Worm (Caenorhabditis elegans) whole organism, mixed stage, embryonic: Measurements from ENCODE around the gene ZC317.6.
A peak's percentile ranks its signal among the peaks of the same experiment; 100 is the strongest.

Experiments used
- M03D4.4 ChIP-seq: sonication (generic microtip); optimal IDR thresholded peaks from 2 replicates; lab custom pipeline; 2017; ENCODE audit warnings: mild to moderate bottlenecking, missing genetic modification characterization, missing compliant biosample characterization
- bed-3 ChIP-seq: fragments of 200-800 bp; sonication (Bioruptor generic); optimal IDR thresholded peaks from 3 replicates; lab custom pipeline; 2018; ENCODE audit warnings: mild to moderate bottlenecking, missing genetic modification characterization, moderate library complexity, missing compliant biosample characterization
- blmp-1 ChIP-seq: fragments of 150-350 bp; optimal IDR thresholded peaks from 2 replicates; lab custom pipeline; 2014; ENCODE audit warnings: missing biosample characterization, missing genetic modification characterization
- ceh-43 ChIP-seq: fragments of 200-800 bp; sonication (Bioruptor generic); optimal IDR thresholded peaks from 2 replicates; lab custom pipeline; 2018; ENCODE audit warnings: mild to moderate bottlenecking, missing genetic modification characterization, moderate library complexity, missing compliant biosample characterization
- ces-1 ChIP-seq: fragments of 150-350 bp; optimal IDR thresholded peaks from 2 replicates; lab custom pipeline; 2014; ENCODE audit warnings: missing biosample characterization, missing genetic modification reagents, missing genetic modification characterization
- cnd-1 ChIP-seq: fragments of 200-800 bp; sonication (Bioruptor generic); optimal IDR thresholded peaks from 2 replicates; lab custom pipeline; 2018; ENCODE audit warnings: mild to moderate bottlenecking, missing genetic modification characterization, missing compliant biosample characterization
- drap-1 ChIP-seq: fragments of 200-800 bp; sonication (Bioruptor generic); optimal IDR thresholded peaks from 3 replicates; lab custom pipeline; 2018; ENCODE audit warnings: mild to moderate bottlenecking, missing genetic modification characterization, missing compliant biosample characterization
- elt-1 ChIP-seq: sonication (generic microtip); optimal IDR thresholded peaks from 2 replicates; lab custom pipeline; 2017; ENCODE audit warnings: missing genetic modification characterization, mild to moderate bottlenecking, missing compliant biosample characterization, antibody characterized with exemption, moderate library complexity, borderline replicate concordance; ENCODE audit not compliant: insufficient read depth
- flh-1 ChIP-seq: fragments of 200-800 bp; sonication (Bioruptor generic); optimal IDR thresholded peaks from 2 replicates; lab custom pipeline; 2018; ENCODE audit warnings: mild to moderate bottlenecking, missing genetic modification characterization, moderate library complexity, missing compliant biosample characterization
- hlh-1 ChIP-seq: fragments of 150-350 bp; optimal IDR thresholded peaks from 2 replicates; lab custom pipeline; 2014; ENCODE audit warnings: missing biosample characterization, missing genetic modification reagents, missing genetic modification characterization
- lin-32 ChIP-seq: fragments of 200-800 bp; sonication (Bioruptor generic); optimal IDR thresholded peaks from 2 replicates; lab custom pipeline; 2018; ENCODE audit warnings: mild to moderate bottlenecking, missing genetic modification characterization, missing compliant biosample characterization
- lsy-2 ChIP-seq: fragments of 150-350 bp; optimal IDR thresholded peaks from 2 replicates; lab custom pipeline; 2014; ENCODE audit warnings: missing biosample characterization, missing genetic modification characterization
- mab-5 ChIP-seq: fragments of 150-350 bp; optimal IDR thresholded peaks from 2 replicates; lab custom pipeline; 2014; ENCODE audit warnings: missing biosample characterization, missing genetic modification characterization
- mep-1 ChIP-seq: fragments of 150-350 bp; optimal IDR thresholded peaks from 2 replicates; lab custom pipeline; 2017; ENCODE audit warnings: missing biosample characterization, missing genetic modification reagents, missing genetic modification characterization, inconsistent platforms
- mls-2 ChIP-seq: sonication (generic microtip); optimal IDR thresholded peaks from 2 replicates; lab custom pipeline; 2016; ENCODE audit warnings: mild to moderate bottlenecking, missing genetic modification characterization, moderate library complexity, missing compliant biosample characterization
- nhr-2 ChIP-seq: fragments of 150-350 bp; optimal IDR thresholded peaks from 2 replicates; lab custom pipeline; 2014; ENCODE audit warnings: missing biosample characterization, missing genetic modification characterization
- nhr-237 ChIP-seq: fragments of 150-350 bp; optimal IDR thresholded peaks from 2 replicates; lab custom pipeline; 2014; ENCODE audit warnings: missing biosample characterization, missing genetic modification characterization
- nhr-28 ChIP-seq: fragments of 150-350 bp; optimal IDR thresholded peaks from 2 replicates; lab custom pipeline; 2014; ENCODE audit warnings: missing biosample characterization, missing genetic modification characterization
- nhr-76 ChIP-seq: sonication (generic microtip); optimal IDR thresholded peaks from 2 replicates; lab custom pipeline; 2017; ENCODE audit warnings: missing biosample characterization, missing genetic modification characterization
- pha-4 ChIP-seq: fragments of 150-350 bp; optimal IDR thresholded peaks from 2 replicates; lab custom pipeline; 2018; ENCODE audit warnings: missing biosample characterization, missing genetic modification reagents, missing genetic modification characterization
- sem-2 ChIP-seq: fragments of 200-800 bp; sonication (Bioruptor generic); optimal IDR thresholded peaks from 2 replicates; lab custom pipeline; 2018; ENCODE audit warnings: mild to moderate bottlenecking, missing genetic modification characterization, missing compliant biosample characterization
- snpc-4 ChIP-seq: fragments of 150-350 bp; optimal IDR thresholded peaks from 2 replicates; lab custom pipeline; 2014; ENCODE audit warnings: missing biosample characterization, missing genetic modification characterization
- tbx-8 ChIP-seq: fragments of 200-800 bp; sonication (Bioruptor generic); optimal IDR thresholded peaks from 2 replicates; lab custom pipeline; 2018; ENCODE audit warnings: mild to moderate bottlenecking, missing genetic modification characterization, moderate library complexity, missing compliant biosample characterization
- unc-120 ChIP-seq: sonication (generic microtip); optimal IDR thresholded peaks from 2 replicates; lab custom pipeline; 2017; ENCODE audit warnings: missing genetic modification characterization, missing compliant biosample characterization; ENCODE audit not compliant: poor library complexity, severe bottlenecking
- unc-39 ChIP-seq: fragments of 150-350 bp; optimal IDR thresholded peaks from 2 replicates; lab custom pipeline; 2014; ENCODE audit warnings: missing biosample characterization, missing genetic modification characterization
- unc-62 ChIP-seq: fragments of 150-350 bp; optimal IDR thresholded peaks from 2 replicates; lab custom pipeline; 2014; ENCODE audit warnings: missing biosample characterization, missing genetic modification reagents, missing genetic modification characterization
- zip-8 ChIP-seq: fragments of 150-350 bp; optimal IDR thresholded peaks from 2 replicates; lab custom pipeline; 2014; ENCODE audit warnings: missing biosample characterization, missing genetic modification characterization
- ztf-11 ChIP-seq: fragments of 150-350 bp; optimal IDR thresholded peaks from 2 replicates; lab custom pipeline; 2014; ENCODE audit warnings: missing biosample characterization, missing genetic modification characterization

The ZC317.6 gene

ce11 chrV:5439068-5439467 is 29.3 kb downstream of the ZC317.6 start, which contains the start of gene snpc-1.3:
Gene snpc-1.3 (minus strand): TSS chrV:5439168.
- TF ChIP-seq ces-1 = no peak
- TF ChIP-seq flh-1 (GFP tag; lab: Kevin White, UChicago) = no peak
- no peak for TF ChIP-seq ceh-43 (GFP tag; lab: Kevin White, UChicago)
- no peak for TF ChIP-seq M03D4.4
- no peak for TF ChIP-seq lin-32
- no peak for TF ChIP-seq mls-2 (tag; lab: Kevin White, UChicago)
- no peak for TF ChIP-seq unc-120 (tag; lab: Kevin White, UChicago)
- no peak for TF ChIP-seq cnd-1 (tag; lab: Kevin White, UChicago)
- no peak for TF ChIP-seq nhr-2
- no peak for TF ChIP-seq hlh-1
- TF ChIP-seq unc-62 = no peak
- no peak for TF ChIP-seq bed-3 (GFP tag; lab: Kevin White, UChicago)
- no peak for TF ChIP-seq zip-8
- TF ChIP-seq snpc-4 (tag; lab: Kevin White, UChicago) = no peak

- TF ChIP-seq nhr-2 = no peak
- TF ChIP-seq zip-8 = no peak
- no peak for TF ChIP-seq unc-120 (tag; lab: Kevin White, UChicago)
- no peak for TF ChIP-seq mep-1 (tag; lab: Kevin White, UChicago)
- TF ChIP-seq hlh-1 = no peak
- no peak for TF ChIP-seq sem-2 (GFP tag; lab: Kevin White, UChicago)
Measured at ce11 chrV:5433020-5433419, 35.4 kb downstream of the ZC317.6 start, which contains the start of gene acl-6. Gene acl-6 (plus strand): TSS chrV:5433386.

- no peak for TF ChIP-seq M03D4.4
- no peak for TF ChIP-seq unc-62
- no peak for TF ChIP-seq mep-1 (tag; lab: Kevin White, UChicago)
- no peak for TF ChIP-seq ztf-11 (tag; lab: Kevin White, UChicago)
- TF ChIP-seq ceh-43 (GFP tag; lab: Kevin White, UChicago) = no peak
- TF ChIP-seq nhr-2 = no peak
- TF ChIP-seq nhr-28 (tag; lab: Kevin White, UChicago) = no peak
- no peak for TF ChIP-seq tbx-8 (GFP tag; lab: Kevin White, UChicago)
- TF ChIP-seq unc-120 (tag; lab: Kevin White, UChicago) = no peak
- no peak for TF ChIP-seq mab-5 (tag; lab: Kevin White, UChicago)
- TF ChIP-seq, all 35 proteins: peak for 0
Measured at ce11 chrV:5432499-5432898, 35.9 kb downstream of the ZC317.6 start, which contains the start of gene F08F3.8. Gene F08F3.8 (minus strand): TSS chrV:5432599.

- TF ChIP-seq bed-3 (GFP tag; lab: Kevin White, UChicago) = no peak
- TF ChIP-seq zip-8 = no peak
- no peak for TF ChIP-seq nhr-237 (tag; lab: Kevin White, UChicago)
- no peak for TF ChIP-seq unc-39 (tag; lab: Kevin White, UChicago)
- TF ChIP-seq cnd-1 (tag; lab: Kevin White, UChicago) = no peak
- TF ChIP-seq tbx-8 (GFP tag; lab: Kevin White, UChicago) = no peak
- TF ChIP-seq sem-2 (GFP tag; lab: Kevin White, UChicago) = no peak
- TF ChIP-seq mep-1 (tag; lab: Kevin White, UChicago) = no peak
- TF ChIP-seq ceh-43 (GFP tag; lab: Kevin White, UChicago) = no peak
- TF ChIP-seq unc-120 (tag; lab: Kevin White, UChicago) = no peak
- TF ChIP-seq drap-1 (GFP tag; lab: Kevin White, UChicago) = no peak
- TF ChIP-seq blmp-1 (tag; lab: Kevin White, UChicago) = no peak
- TF ChIP-seq mab-5 (tag; lab: Kevin White, UChicago) = no peak
- TF ChIP-seq pha-4 (tag; lab: Kevin White, UChicago) = no peak
- TF ChIP-seq lsy-2 (tag; lab: Kevin White, UChicago) = no peak
- no peak for TF ChIP-seq snpc-4 (tag; lab: Kevin White, UChicago)
Measured at ce11 chrV:5427860-5428259, 40.5 kb downstream of the ZC317.6 start, which contains the start of gene rhr-1. Gene rhr-1 (plus strand): TSS chrV:5428160.

- TF ChIP-seq snpc-4 (tag; lab: Kevin White, UChicago) (no peak), nhr-76 (no peak)
- TF ChIP-seq, all 35 proteins: peak for 0
Measured at ce11 chrV:5426337-5426736, 42.1 kb downstream of the ZC317.6 start.

ce11 chrV:5425008-5425407 is 43.4 kb downstream of the ZC317.6 start:
- TF ChIP-seq elt-1 (tag; lab: Kevin White, UChicago) (peak; percentile 81), lsy-2 (tag; lab: Kevin White, UChicago) (no peak), ceh-43 (GFP tag; lab: Kevin White, UChicago) (no peak), ces-1 (no peak), mep-1 (tag; lab: Kevin White, UChicago) (no peak), blmp-1 (tag; lab: Kevin White, UChicago) (no peak), ztf-11 (tag; lab: Kevin White, UChicago) (no peak), snpc-4 (tag; lab: Kevin White, UChicago) (no peak)
